Worm (Caenorhabditis elegans): Measurements from ENCODE around the gene F40E12.1.

- no peak for TF ChIP-seq him-1 (tag; optimal IDR thresholded peaks at IDR 0.05)
- no peak for TF ChIP-seq dao-5 (tag; optimal IDR thresholded peaks at IDR 0.05)
- TF ChIP-seq W03F9.2 (tag; optimal IDR thresholded peaks at IDR 0.05) = no peak
Measured at ce11 chrII:3659776-3660175, 42.2 kb downstream of the F40E12.1 start, which contains the start of gene F19B10.4.

All from whole organism, L4/young adult.